Worm (Caenorhabditis elegans) whole organism, late embryonic: ENCODE data around the gene raga-1.

Source experiments
- C38D4.7 ChIP-seq: fragments of 200-800 bp; sonication (Bioruptor generic); optimal IDR thresholded peaks from 2 replicates; lab custom pipeline; 2018; ENCODE audit warnings: mild to moderate bottlenecking, missing genetic modification characterization, moderate library complexity, missing compliant biosample characterization
- F13H6.1 ChIP-seq: sonication (generic microtip); optimal IDR thresholded peaks from 2 replicates; lab custom pipeline; 2016; ENCODE audit warnings: missing genetic modification characterization, missing compliant biosample characterization
- K09A11.1 ChIP-seq: sonication (generic microtip); optimal IDR thresholded peaks from 2 replicates; lab custom pipeline; 2017; ENCODE audit warnings: antibody characterized with exemption, mild to moderate bottlenecking, missing genetic modification characterization, missing compliant biosample characterization; ENCODE audit not compliant: insufficient read depth
- ahr-1 ChIP-seq: sonication (generic microtip); optimal IDR thresholded peaks from 2 replicates; lab custom pipeline; 2016; ENCODE audit warnings: missing genetic modification characterization, missing compliant biosample characterization
- ama-1 ChIP-seq: fragments of 150-350 bp; optimal IDR thresholded peaks from 2 replicates; lab custom pipeline; 2014
- ceh-14 ChIP-seq: sonication (generic microtip); optimal IDR thresholded peaks from 2 replicates; lab custom pipeline; 2016; ENCODE audit warnings: missing genotype, missing genetic modification characterization, missing compliant biosample characterization
- ceh-31 ChIP-seq: sonication (generic microtip); optimal IDR thresholded peaks from 2 replicates; lab custom pipeline; 2016; ENCODE audit warnings: missing genetic modification characterization, missing compliant biosample characterization
- ceh-34 ChIP-seq: sonication (generic microtip); optimal IDR thresholded peaks from 2 replicates; lab custom pipeline; 2016; ENCODE audit warnings: mild to moderate bottlenecking, missing genetic modification characterization, missing compliant biosample characterization
- ceh-45 ChIP-seq: fragments of 200-800 bp; sonication (Bioruptor generic); IDR thresholded peaks from 2 replicates; pipeline ENCODE4 v1.3.6; 2022; ENCODE audit warnings: missing genetic modification reagents, missing genetic modification characterization, missing compliant biosample characterization
- ceh-6 ChIP-seq: fragments of 200-800 bp; sonication (Bioruptor generic); optimal IDR thresholded peaks from 2 replicates; lab custom pipeline; 2018; ENCODE audit warnings: mild to moderate bottlenecking, missing genetic modification characterization, missing compliant biosample characterization
- che-1 ChIP-seq: sonication (generic microtip); optimal IDR thresholded peaks from 2 replicates; lab custom pipeline; 2016; ENCODE audit warnings: mild to moderate bottlenecking, missing genetic modification characterization, missing compliant biosample characterization
- dve-1 ChIP-seq: sonication (generic microtip); optimal IDR thresholded peaks from 2 replicates; lab custom pipeline; 2017; ENCODE audit warnings: antibody characterized with exemption, mild to moderate bottlenecking, missing genetic modification characterization, missing compliant biosample characterization
- elt-2 ChIP-seq: sonication (generic microtip); optimal IDR thresholded peaks from 2 replicates; lab custom pipeline; 2016; ENCODE audit warnings: missing genetic modification reagents, missing genetic modification characterization, missing compliant biosample characterization
- elt-4 ChIP-seq: sonication (generic microtip); optimal IDR thresholded peaks from 2 replicates; lab custom pipeline; 2016; ENCODE audit warnings: missing genetic modification characterization, missing compliant biosample characterization
- fkh-10 ChIP-seq: fragments of 150-350 bp; optimal IDR thresholded peaks from 2 replicates; lab custom pipeline; 2014; ENCODE audit warnings: missing biosample characterization, missing genetic modification reagents, missing genetic modification characterization
- gmeb-2 ChIP-seq: sonication (generic microtip); optimal IDR thresholded peaks from 2 replicates; lab custom pipeline; 2016; ENCODE audit warnings: missing genetic modification characterization, inconsistent platforms, missing compliant biosample characterization
- hlh-15 ChIP-seq: sonication (generic microtip); optimal IDR thresholded peaks from 2 replicates; lab custom pipeline; 2016; ENCODE audit warnings: missing genetic modification characterization, missing compliant biosample characterization
- hlh-8 ChIP-seq: sonication (generic microtip); optimal IDR thresholded peaks from 2 replicates; lab custom pipeline; 2016; ENCODE audit warnings: missing genotype, missing genetic modification characterization, missing compliant biosample characterization
- madf-2 ChIP-seq: sonication (generic microtip); optimal IDR thresholded peaks from 2 replicates; lab custom pipeline; 2017; ENCODE audit warnings: missing genetic modification characterization, missing compliant biosample characterization
- nfya-1 ChIP-seq: sonication (generic microtip); optimal IDR thresholded peaks from 2 replicates; lab custom pipeline; 2017; ENCODE audit warnings: missing genetic modification characterization, mild to moderate bottlenecking, missing compliant biosample characterization, antibody characterized with exemption, moderate library complexity
- pha-4 ChIP-seq: fragments of 150-350 bp; optimal IDR thresholded peaks from 2 replicates; lab custom pipeline; 2018; ENCODE audit warnings: missing biosample characterization, missing genetic modification reagents, missing genetic modification characterization
- pros-1 ChIP-seq: fragments of 150-350 bp; optimal IDR thresholded peaks from 2 replicates; lab custom pipeline; 2014; ENCODE audit warnings: missing biosample characterization, missing genetic modification reagents, missing genetic modification characterization
- ref-2 ChIP-seq: sonication (generic microtip); optimal IDR thresholded peaks from 2 replicates; lab custom pipeline; 2016; ENCODE audit warnings: missing genetic modification characterization, missing compliant biosample characterization
- rnt-1 ChIP-seq: sonication (generic microtip); optimal IDR thresholded peaks from 2 replicates; lab custom pipeline; 2016; ENCODE audit warnings: missing genetic modification characterization, missing compliant biosample characterization
- unc-3 ChIP-seq, 2 experiments: fragments of 200-800 bp in 1 of 2; sonication (Bioruptor generic) in 1 of 2; sonication (generic microtip) in 1 of 2; conservative IDR thresholded peaks in 1 of 2; optimal IDR thresholded peaks in 1 of 2; 2 replicates each; pipeline versions ENCODE4 v1.3.6 to Lab custom; 2016 to 2022; ENCODE audit warnings: missing compliant biosample characterization in 2 of 2, missing genetic modification characterization in 2 of 2, missing genetic modification reagents in 1 of 2
- unc-42 ChIP-seq: sonication (generic microtip); optimal IDR thresholded peaks from 2 replicates; lab custom pipeline; 2016; ENCODE audit warnings: missing genotype, missing genetic modification characterization, missing compliant biosample characterization
- unc-55 ChIP-seq: sonication (generic microtip); optimal IDR thresholded peaks from 2 replicates; lab custom pipeline; 2017; ENCODE audit warnings: missing biosample characterization, missing genetic modification reagents, missing genetic modification characterization
- zip-5 ChIP-seq: sonication (generic microtip); optimal IDR thresholded peaks from 2 replicates; lab custom pipeline; 2016; ENCODE audit warnings: missing genetic modification characterization, missing compliant biosample characterization

raga-1 gene

DNA sequence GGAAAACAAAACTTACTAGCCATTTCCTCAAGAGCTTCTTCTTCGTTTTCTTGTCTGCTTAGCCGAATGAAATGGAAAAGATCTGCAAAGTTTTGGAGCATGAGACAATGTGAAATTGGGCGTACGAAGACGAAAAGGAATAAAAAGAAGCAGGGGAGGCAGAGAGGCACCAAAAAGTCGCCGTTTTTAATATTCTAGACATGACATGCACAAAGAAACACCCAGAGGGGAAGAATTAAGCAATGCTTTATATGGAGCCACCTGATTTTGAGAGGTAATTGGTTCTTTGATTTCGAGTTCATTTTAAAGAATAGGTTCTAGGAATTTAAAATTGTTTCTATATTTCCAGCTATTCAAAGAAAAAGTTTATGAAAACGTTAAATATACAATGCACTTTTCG is 13.0 kb downstream of the raga-1 start, which contains the start of gene T24F1.4:
TSS of gene T24F1.4 (minus strand) at position 101 of the 400 bp plus-strand sequence.
- TF ChIP-seq ref-2 (tag; lab: Kevin White, UChicago) (no peak), pros-1 (tag; lab: Kevin White, UChicago) (no peak), gmeb-2 (no peak), K09A11.1 (tag; lab: Kevin White, UChicago) (no peak), unc-55 (GFP tag; lab: Kevin White, UChicago) (no peak), fkh-10 (GFP tag; lab: Kevin White, UChicago) (no peak)

DNA sequence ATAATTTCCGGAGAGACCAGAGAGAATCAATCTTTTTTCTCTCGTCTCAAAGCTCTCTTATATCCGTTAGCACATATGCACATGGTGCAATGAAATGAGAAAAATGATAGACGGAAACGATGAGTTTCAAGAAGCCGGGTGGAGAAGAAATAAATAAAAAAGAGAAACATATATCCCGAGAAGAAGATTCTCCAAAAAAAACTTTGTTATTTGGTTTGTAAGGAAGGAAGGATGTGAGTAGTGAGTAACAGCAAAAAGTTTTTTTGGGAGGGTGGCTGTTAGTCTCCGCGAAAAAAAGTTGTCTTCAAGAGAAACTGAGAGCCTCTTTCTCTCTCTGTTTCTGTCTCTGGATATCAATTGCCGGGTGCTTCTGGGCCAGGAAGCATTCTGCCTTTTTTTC is 15.5 kb downstream of the raga-1 start:
- TF ChIP-seq madf-2 (tag; lab: Kevin White, UChicago): no peak
- TF ChIP-seq unc-42 (tag; lab: Kevin White, UChicago): peak; percentile 63

DNA sequence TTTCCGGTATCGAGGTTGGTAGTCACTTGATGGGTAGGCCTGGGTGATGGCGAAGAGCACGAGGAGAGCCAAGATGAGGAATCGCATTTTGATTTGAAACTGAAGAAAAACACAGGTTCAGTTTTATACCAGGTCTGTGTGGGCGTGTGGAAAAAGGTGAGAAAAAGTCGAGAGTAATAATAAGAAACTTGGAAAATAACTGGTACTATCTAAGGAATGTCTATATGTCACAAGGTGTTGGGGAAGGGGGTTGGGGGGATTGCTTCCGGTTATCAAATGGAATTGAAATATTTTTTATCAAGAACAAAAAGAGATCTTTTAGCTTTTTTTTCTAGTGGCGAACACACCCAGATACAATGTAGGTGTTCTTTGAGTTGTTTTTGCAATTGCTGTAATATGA is 18.4 kb downstream of the raga-1 start, which contains the start of gene nlp-51:
TSS of gene nlp-51 (minus strand) at position 101 of the 400 bp plus-strand sequence.
- TF ChIP-seq ahr-1 (no peak), che-1 (tag; lab: Kevin White, UChicago) (no peak), hlh-15 (tag; lab: Kevin White, UChicago) (no peak), ceh-6 (GFP tag; lab: Kevin White, UChicago) (no peak), pha-4 (no peak), ceh-14 (tag; lab: Kevin White, UChicago) (no peak), nfya-1 (no peak), ceh-34 (no peak), zip-5 (tag; lab: Kevin White, UChicago) (no peak), ama-1 (lab: Kevin White, UChicago) (no peak), unc-3 (GFP tag; conservative IDR thresholded peaks at IDR 0.05; lab: Robert Waterston, UW) (no peak), unc-3 (tag; optimal IDR thresholded peaks at IDR 0.05; lab: Kevin White, UChicago) (no peak), fkh-10 (GFP tag; lab: Kevin White, UChicago) (no peak), rnt-1 (tag; lab: Kevin White, UChicago) (no peak), F13H6.1 (tag; lab: Kevin White, UChicago) (no peak)

DNA sequence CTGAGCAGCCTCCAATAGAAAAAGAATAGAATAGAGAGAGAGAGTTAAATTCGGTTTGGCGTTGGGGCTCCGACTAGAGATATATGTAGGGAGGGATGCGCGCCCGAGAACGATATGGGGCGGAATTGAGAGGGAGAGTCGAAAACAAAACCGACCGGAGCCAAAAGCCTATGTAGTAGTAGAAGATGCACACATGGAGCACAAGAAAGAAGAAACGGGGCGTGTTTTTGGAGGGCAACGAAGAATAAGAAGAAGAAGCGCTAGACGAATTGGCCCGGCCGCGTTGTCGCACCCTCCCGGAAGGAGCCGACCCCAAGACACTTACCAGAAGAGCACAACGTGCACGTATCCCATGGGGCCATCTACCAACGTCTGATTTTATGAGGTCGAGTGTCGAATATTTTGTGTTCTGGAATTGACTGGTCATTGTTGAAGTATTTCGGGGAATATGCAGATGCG is 27.9 kb downstream of the raga-1 start, which contains the start of gene tag-180:
TSS of gene tag-180 (minus strand) at position 409 of the 459 bp plus-strand sequence.
- TF ChIP-seq ceh-31 (tag; lab: Kevin White, UChicago) (peak; percentile 33), fkh-10 (GFP tag; lab: Kevin White, UChicago) (no peak), unc-42 (tag; lab: Kevin White, UChicago) (peak; percentile 37), elt-4 (peak; percentile 28)

DNA sequence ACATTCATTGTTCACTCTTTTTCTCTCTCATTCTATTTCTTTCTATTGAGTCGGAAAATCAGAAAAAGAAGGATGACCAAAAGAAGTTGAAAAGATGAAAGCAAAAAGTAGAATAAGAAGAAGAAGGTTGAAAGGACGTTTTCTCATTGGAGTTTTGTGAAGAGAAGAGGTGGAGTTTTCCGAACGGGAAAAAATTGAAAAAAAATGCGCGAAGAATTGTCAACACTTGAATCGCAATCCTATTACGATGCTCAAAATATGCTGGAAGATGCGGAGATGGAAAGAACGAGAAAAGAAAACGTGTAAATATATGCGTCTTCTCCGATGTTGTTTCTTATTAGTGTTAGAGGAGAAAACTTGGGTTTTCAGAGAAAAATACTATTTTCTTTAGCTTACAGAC is 32.2 kb downstream of the raga-1 start:
- no peak for TF ChIP-seq ceh-45 (GFP tag; lab: Robert Waterston, UW)
- TF ChIP-seq unc-42 (tag; lab: Kevin White, UChicago): peak; percentile 19

DNA sequence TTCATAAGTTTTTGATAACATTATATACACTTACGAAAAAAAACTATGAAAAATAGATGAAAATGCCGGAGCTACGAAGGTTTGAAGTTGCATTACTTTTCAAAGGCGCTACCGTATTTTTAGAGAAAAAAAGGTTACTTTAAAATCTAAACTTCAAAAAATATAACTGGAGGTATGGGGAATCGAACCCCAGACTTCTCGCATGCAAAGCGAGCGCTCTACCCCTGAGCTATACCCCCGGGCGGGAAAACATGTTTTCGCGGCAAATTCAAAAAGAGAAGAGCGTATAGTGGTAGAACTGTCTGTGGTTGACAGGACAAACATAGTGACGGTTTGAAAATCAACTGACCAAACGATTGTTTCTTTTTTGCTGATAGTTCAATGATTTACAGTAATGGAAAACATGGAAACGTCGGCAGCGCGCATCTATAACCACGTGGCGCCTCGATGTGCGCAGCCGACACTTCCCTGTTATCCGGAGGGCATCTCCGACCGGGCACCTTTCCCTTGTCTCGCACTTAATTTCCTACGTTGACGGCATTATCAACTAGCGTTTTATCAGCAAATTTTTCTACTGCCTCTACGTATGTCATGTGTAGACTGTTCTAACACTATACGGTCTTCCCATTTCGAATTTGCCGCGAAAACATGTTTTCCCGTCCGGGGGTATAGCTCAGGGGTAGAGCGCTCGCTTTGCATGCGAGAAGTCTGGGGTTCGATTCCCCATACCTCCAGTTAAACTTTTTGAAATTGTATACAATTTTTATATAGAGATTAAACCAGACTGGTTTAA is 32.9 kb downstream of the raga-1 start:
- TF ChIP-seq ref-2 (tag; lab: Kevin White, UChicago) (no peak), elt-2 (peak; percentile 55)
- TF ChIP-seq, all 69 proteins: peak for 1

DNA sequence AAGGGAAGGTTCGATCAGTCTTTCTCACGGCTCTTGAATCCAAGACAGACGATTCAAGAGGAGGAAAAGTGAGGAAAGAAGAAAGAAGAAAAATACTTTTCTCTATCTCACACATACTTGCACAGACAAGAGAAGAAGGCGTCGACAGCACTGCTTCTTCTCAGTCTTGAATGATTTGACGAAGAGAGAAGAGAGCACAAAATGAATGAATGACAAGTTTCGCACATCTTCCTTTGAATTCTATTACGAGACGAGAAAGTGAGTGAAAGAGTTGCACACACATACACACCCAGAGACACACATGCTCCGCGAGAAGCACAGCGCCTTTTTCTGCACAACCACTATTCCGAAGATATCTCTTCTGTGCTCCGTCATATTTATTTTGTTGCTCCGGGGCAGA is 34.5 kb downstream of the raga-1 start:
- no peak for TF ChIP-seq C38D4.7 (GFP tag; lab: Kevin White, UChicago)
- TF ChIP-seq elt-2: no peak
- peak; percentile 96 for TF ChIP-seq unc-42 (tag; lab: Kevin White, UChicago)
- no peak for TF ChIP-seq dve-1 (tag; lab: Kevin White, UChicago)
- TF ChIP-seq hlh-8 (tag; lab: Kevin White, UChicago): no peak
- TF ChIP-seq ceh-31 (tag; lab: Kevin White, UChicago): peak; percentile 22
